Worm (Caenorhabditis elegans) whole organism, early embryonic: Measurements from ENCODE around the gene mrp-6.
A peak's percentile ranks its signal among the peaks of the same experiment; 100 is the strongest.

Source experiments
- F13C5.2 ChIP-seq: sonication (generic microtip); optimal IDR thresholded peaks from 2 replicates; lab custom pipeline; 2017; ENCODE audit warnings: mild to moderate bottlenecking, missing genetic modification characterization, inconsistent platforms, missing compliant biosample characterization
- ets-7 ChIP-seq: sonication (generic microtip); optimal IDR thresholded peaks from 2 replicates; lab custom pipeline; 2016; ENCODE audit warnings: missing genotype, missing genetic modification characterization, missing compliant biosample characterization
- flt-1 ChIP-seq: fragments of 200-800 bp; sonication (Bioruptor generic); IDR thresholded peaks from 2 replicates; pipeline ENCODE4 v1.3.6; 2022; ENCODE audit warnings: missing genetic modification characterization, missing compliant biosample characterization

ce11 chrX:4209131-4209530 lies 22.6 kb upstream of the mrp-6 start:
- TF ChIP-seq flt-1 (GFP tag; lab: Robert Waterston, UW) (peak; percentile 66), F13C5.2 (tag; lab: Kevin White, UChicago) (peak; percentile 97), ets-7 (tag; lab: Kevin White, UChicago) (peak; percentile 61)
